Worm (Caenorhabditis elegans): Measurements from ENCODE around the gene T15B7.1.
A peak's percentile ranks its signal among the peaks of the same experiment; 100 is the strongest.

Gene T15B7.1

DNA sequence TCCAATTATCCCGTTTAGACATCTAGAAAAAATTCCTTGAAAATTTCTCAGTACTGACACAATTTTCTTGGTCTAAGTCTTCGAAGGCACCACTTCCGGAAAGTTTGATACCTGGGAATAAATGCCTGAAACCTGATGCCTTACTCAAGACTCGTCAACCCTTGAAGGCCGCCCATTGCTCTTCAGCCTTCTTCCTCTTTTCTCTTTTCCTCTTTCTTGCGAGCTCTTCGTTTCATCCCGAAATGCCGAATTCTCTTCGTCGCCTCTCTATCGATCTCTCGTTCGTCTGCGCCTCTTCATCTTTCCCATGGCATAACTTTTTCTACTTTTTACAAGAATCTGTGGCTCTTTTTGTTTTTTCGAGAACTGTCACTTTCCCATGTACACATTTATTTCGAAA lies 51.1 kb downstream of the T15B7.1 start (continued):
- TF ChIP-seq pqm-1 (tag; optimal IDR thresholded peaks at IDR 0.05): no peak
- no peak for TF ChIP-seq nhr-11 (tag; optimal IDR thresholded peaks at IDR 0.05)
- TF ChIP-seq nhr-76 (tag; optimal IDR thresholded peaks at IDR 0.05): no peak
- no peak for TF ChIP-seq jun-1 (tag; optimal IDR thresholded peaks at IDR 0.05)
- TF ChIP-seq irx-1 (tag; optimal IDR thresholded peaks at IDR 0.05): no peak
- TF ChIP-seq nhr-47 (tag; optimal IDR thresholded peaks at IDR 0.05): peak; percentile 10
- peak in 1 of 2 experiments; percentile 3 for TF ChIP-seq lsy-2 (tag; optimal IDR thresholded peaks at IDR 0.05)
- TF ChIP-seq F16B12.6 (tag; optimal IDR thresholded peaks at IDR 0.05): no peak
- TF ChIP-seq tlp-1 (tag; optimal IDR thresholded peaks at IDR 0.05): no peak
- no peak for TF ChIP-seq tbx-2 (tag; optimal IDR thresholded peaks at IDR 0.05)
- TF ChIP-seq ztf-4 (tag; optimal IDR thresholded peaks at IDR 0.05): no peak
- no peak for TF ChIP-seq mep-1 (tag; optimal IDR thresholded peaks at IDR 0.05)
- TF ChIP-seq ceh-90 (tag; optimal IDR thresholded peaks at IDR 0.05): no peak
- peak in 1 of 3 experiments; percentile 36 for TF ChIP-seq ceh-82 (tag; optimal IDR thresholded peaks at IDR 0.05)
- no peak for TF ChIP-seq C34B4.2 (tag; optimal IDR thresholded peaks at IDR 0.05)

DNA sequence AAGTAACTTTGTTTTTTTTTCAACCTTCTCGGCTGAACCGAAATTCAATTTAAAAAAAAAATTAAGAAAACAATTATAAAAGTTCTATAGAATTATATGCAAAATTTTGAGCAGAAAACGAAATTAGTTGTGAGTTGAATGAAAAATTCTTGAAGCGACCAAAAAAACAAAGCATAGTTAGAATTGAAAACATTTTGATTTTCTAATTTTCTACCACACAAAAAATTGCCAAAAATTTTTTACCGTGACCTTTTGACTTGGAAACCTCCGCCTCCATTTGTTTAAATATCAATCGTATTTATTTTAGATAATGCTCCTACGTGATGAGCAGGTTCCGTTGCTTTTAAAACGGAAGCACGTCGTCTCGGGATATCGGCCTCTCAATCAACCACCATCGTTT lies 52.2 kb downstream of the T15B7.1 start, which contains the start of gene K11C4.2:
Gene K11C4.2 (plus strand): TSS at position 301 of the 400 bp plus-strand sequence.
- no peak for TF ChIP-seq snu-23 (GFP tag; optimal IDR thresholded peaks at IDR 0.05)
- no peak for TF ChIP-seq ces-1 (GFP tag; optimal IDR thresholded peaks at IDR 0.05)
- no peak for TF ChIP-seq hlh-4 (tag; optimal IDR thresholded peaks at IDR 0.05)
- no peak for TF ChIP-seq unc-98 (GFP tag; IDR thresholded peaks at IDR 0.05)
- TF ChIP-seq lin-13 (GFP tag; optimal IDR thresholded peaks at IDR 0.05): no peak

All from whole organism, L1 larva.